Worm (Caenorhabditis elegans): Measurements from ENCODE around the gene zyg-9.

ce11 chrII:8428758-8428946 is 29.0 kb upstream of the zyg-9 start, which contains the start of gene F14E5.2:
- TF ChIP-seq ceh-36 (tag; optimal IDR thresholded peaks at IDR 0.05): no peak
- no peak for TF ChIP-seq ama-1 (optimal IDR thresholded peaks at IDR 0.05)
- TF ChIP-seq tbx-11 (GFP tag; IDR thresholded peaks at IDR 0.05): no peak
